Fruit fly (Drosophila melanogaster): ENCODE data around the gene mtTFB1.

mtTFB1 gene

dm6 chr3L:11696294-11697116, 12.3 kb upstream of the mtTFB1 start, which contains the start of gene Dph1 (continued):
- TF ChIP-seq scrt (GFP tag; optimal IDR thresholded peaks at IDR 0.05) (peak; percentile 88), dimm (GFP tag; IDR thresholded peaks at IDR 0.05) (no peak), CTCF (GFP tag; optimal IDR thresholded peaks at IDR 0.05) (peak; percentile 24), usp (GFP tag; optimal IDR thresholded peaks at IDR 0.05) (no peak), Fer1 (GFP tag; optimal IDR thresholded peaks at IDR 0.05) (peak; percentile 84), ERR (GFP tag; optimal IDR thresholded peaks at IDR 0.05) (peak; percentile 65), ab (GFP tag; optimal IDR thresholded peaks at IDR 0.05) (peak; percentile 77), ac (GFP tag; optimal IDR thresholded peaks at IDR 0.05) (peak; percentile 48), ken (GFP tag; IDR thresholded peaks at IDR 0.05) (peak; percentile 89), pros (GFP tag; optimal IDR thresholded peaks at IDR 0.05) (no peak), CG15479 (GFP tag; optimal IDR thresholded peaks at IDR 0.05) (peak; percentile 68), rib (GFP tag; IDR thresholded peaks at IDR 0.05) (peak; percentile 50; the same call in 1 of the 2 replicates), CG3163 (GFP tag; optimal IDR thresholded peaks at IDR 0.05) (peak; percentile 52), en (GFP tag; optimal IDR thresholded peaks at IDR 0.05) (peak; percentile 40), CG2120 (GFP tag; optimal IDR thresholded peaks at IDR 0.05) (peak; percentile 85), eyg (GFP tag; optimal IDR thresholded peaks at IDR 0.05) (peak; percentile 80), CG9727 (GFP tag; optimal IDR thresholded peaks at IDR 0.05) (peak; percentile 90), ham (GFP tag; IDR thresholded peaks at IDR 0.05) (peak; percentile 42; the same call in 1 of the 2 replicates), wek (GFP tag; optimal IDR thresholded peaks at IDR 0.05) (peak; percentile 54), Trl (optimal IDR thresholded peaks at IDR 0.05) (no peak), Trl (GFP tag; optimal IDR thresholded peaks at IDR 0.05) (peak; percentile 78), pan (optimal IDR thresholded peaks at IDR 0.05) (no peak), pan (GFP tag; optimal IDR thresholded peaks at IDR 0.05 in 1 of 2, IDR thresholded peaks at IDR 0.05 in 1 of 2) (peak in 1 of 2 experiments; percentile 90), jing (GFP tag; optimal IDR thresholded peaks at IDR 0.05) (peak; percentile 75), CG30431 (GFP tag; optimal IDR thresholded peaks at IDR 0.05) (peak; percentile 73), CG8359 (GFP tag; optimal IDR thresholded peaks at IDR 0.05; ENCODE audit: borderline replicate concordance) (peak; percentile 65), chinmo (GFP tag; IDR thresholded peaks at IDR 0.05; ENCODE audit: partially characterized antibody) (0 out of 4 replicates have a peak, but pooled peaks have one; percentile 34), Sin3A (optimal IDR thresholded peaks at IDR 0.05) (peak; percentile 55), CG17829 (tag; optimal IDR thresholded peaks at IDR 0.05) (peak; percentile 82), Awh (GFP tag; IDR thresholded peaks at IDR 0.05) (peak; percentile 85), CG15696 (tag; optimal IDR thresholded peaks at IDR 0.05) (peak; percentile 50), bowl (GFP tag; IDR thresholded peaks at IDR 0.05) (peak; percentile 73; the same call in 1 of the 2 replicates), CG6689 (GFP tag; IDR thresholded peaks at IDR 0.05) (peak; percentile 82; the same call in 1 of the 2 replicates), ind (GFP tag; optimal IDR thresholded peaks at IDR 0.05) (peak; percentile 88), E2f2 (GFP tag; IDR thresholded peaks at IDR 0.05) (peak; percentile 91), knrl (GFP tag; IDR thresholded peaks at IDR 0.05; ENCODE audit: partially characterized antibody) (peak; percentile 44; the same call in 1 of the 3 replicates), Rfx (GFP tag; IDR thresholded peaks at IDR 0.05) (peak; percentile 83), Eip74EF (GFP tag; optimal IDR thresholded peaks at IDR 0.05) (peak in 1 of 2 experiments; percentile 88), cwo (GFP tag; optimal IDR thresholded peaks at IDR 0.05) (peak; percentile 85), CG31365 (tag; optimal IDR thresholded peaks at IDR 0.05) (peak; percentile 74), CG11560 (tag; IDR thresholded peaks at IDR 0.05) (peak; percentile 73), sc (optimal IDR thresholded peaks at IDR 0.05) (no peak), sc (GFP tag; optimal IDR thresholded peaks at IDR 0.05) (peak; percentile 52), NfI (GFP tag; optimal IDR thresholded peaks at IDR 0.05) (peak; percentile 82), CkIIα-i1 (GFP tag; IDR thresholded peaks at IDR 0.05) (no peak), Nf-YA (GFP tag; IDR thresholded peaks at IDR 0.05) (peak; percentile 61), CG17359 (tag; optimal IDR thresholded peaks at IDR 0.05) (peak; percentile 85), CG13296 (GFP tag; optimal IDR thresholded peaks at IDR 0.05) (peak; percentile 70), pnt (GFP tag; optimal IDR thresholded peaks at IDR 0.05) (peak; percentile 68), Blimp-1 (GFP tag; optimal IDR thresholded peaks at IDR 0.05) (peak; percentile 81)

All from whole organism, embryonic.